Worm (Caenorhabditis elegans): Measurements from ENCODE around the gene mltn-1.

DNA sequence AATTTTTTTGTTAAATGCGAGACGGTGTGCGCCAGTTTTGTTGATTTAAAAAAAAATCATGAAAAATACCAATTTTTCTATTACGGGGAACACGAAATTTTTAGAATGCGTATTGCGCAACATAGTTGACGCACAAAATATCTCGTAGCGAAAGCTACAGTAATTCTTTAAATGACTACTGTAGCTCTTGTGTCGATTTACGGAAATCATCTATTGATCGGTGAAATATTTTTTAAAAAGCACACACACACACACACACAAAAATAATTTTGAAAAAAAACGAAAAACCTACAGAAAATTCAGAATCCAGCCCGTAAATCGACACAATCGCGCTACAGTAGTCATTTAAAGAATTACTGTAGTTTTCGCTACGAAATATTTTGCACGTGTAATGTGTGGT, 53.2 kb downstream of the mltn-1 start:
- no peak for TF ChIP-seq fos-1 (tag; optimal IDR thresholded peaks at IDR 0.05)
- TF ChIP-seq lin-39 (tag; optimal IDR thresholded peaks at IDR 0.05) = no peak
- no peak for TF ChIP-seq lin-13 (GFP tag; optimal IDR thresholded peaks at IDR 0.05)
- no peak for TF ChIP-seq nhr-77 (tag; optimal IDR thresholded peaks at IDR 0.05)
